Worm (Caenorhabditis elegans): ENCODE results near the gene C08B11.9.
A peak's percentile ranks its signal among the peaks of the same experiment; 100 is the strongest.

The C08B11.9 gene

ce11 chrII:8039416-8039815 is 1.4 kb upstream of the C08B11.9 start, which contains the start of the genes ubh-4 and algn-6 (continued):
- TF ChIP-seq aly-2 (tag; optimal IDR thresholded peaks at IDR 0.05): no peak
- no peak for TF ChIP-seq fos-1 (tag; optimal IDR thresholded peaks at IDR 0.05)

DNA sequence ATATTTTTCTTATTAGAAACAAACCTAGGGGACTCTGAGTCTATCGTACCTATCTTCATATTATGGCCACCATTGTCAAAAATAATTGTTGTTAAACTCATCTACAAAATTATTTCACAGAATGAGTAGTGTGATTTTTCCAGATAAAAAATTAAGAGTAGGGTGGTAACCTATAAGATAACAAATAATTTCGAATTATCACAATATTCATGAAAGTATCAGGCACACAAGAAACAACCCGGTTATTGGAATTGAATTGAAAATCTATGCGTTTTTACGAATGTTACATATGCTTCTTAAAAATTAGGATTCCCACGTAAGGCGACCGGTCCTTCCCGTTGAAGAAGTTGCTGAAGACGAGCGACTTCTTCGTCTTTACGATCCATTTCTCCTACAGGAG is 723 bp downstream of the C08B11.9 start, which contains the start of gene arp-6:
Gene arp-6 (minus strand): TSS at position 101 of the 400 bp plus-strand sequence.
- TF ChIP-seq zag-1 (tag; optimal IDR thresholded peaks at IDR 0.05) (no peak), snpc-4 (tag; optimal IDR thresholded peaks at IDR 0.05) (no peak), spr-3 (GFP tag; optimal IDR thresholded peaks at IDR 0.05) (no peak), ama-1 (optimal IDR thresholded peaks at IDR 0.05) (no peak), jun-1 (tag; optimal IDR thresholded peaks at IDR 0.05) (no peak), nhr-41 (GFP tag; IDR thresholded peaks at IDR 0.05) (no peak), tra-1 (GFP tag; IDR thresholded peaks at IDR 0.05) (no peak), mes-2 (tag; optimal IDR thresholded peaks at IDR 0.05; ENCODE audit: poor library complexity, severe bottlenecking) (no peak), nhr-28 (tag; optimal IDR thresholded peaks at IDR 0.05) (no peak), snpc-1.2 (GFP tag; IDR thresholded peaks at IDR 0.05) (no peak), T20F7.1 (GFP tag; optimal IDR thresholded peaks at IDR 0.05) (no peak)

- TF ChIP-seq ztf-11 (tag; optimal IDR thresholded peaks at IDR 0.05): no peak
- TF ChIP-seq pqm-1 (tag; optimal IDR thresholded peaks at IDR 0.05): no peak
- TF ChIP-seq daf-12 (tag; optimal IDR thresholded peaks at IDR 0.05): no peak
- 0 out of 2 replicates have a peak, but pooled peaks have one; percentile 5 for TF ChIP-seq lin-38 (GFP tag; IDR thresholded peaks at IDR 0.05)
Measured at ce11 chrII:8035667-8036066, 2.3 kb downstream of the C08B11.9 start, which contains the start of gene sap-49. sap-49 (minus strand) TSS chrII:8035767.

ce11 chrII:8034617-8035016 is 3.4 kb downstream of the C08B11.9 start:
- TF ChIP-seq set-16 (GFP tag; IDR thresholded peaks at IDR 0.05) (peak; percentile 79), zip-2 (tag; optimal IDR thresholded peaks at IDR 0.05) (no peak), nhr-42 (GFP tag; IDR thresholded peaks at IDR 0.05) (no peak), duxl-1 (tag; optimal IDR thresholded peaks at IDR 0.05; ENCODE audit: poor library complexity) (no peak), pqm-1 (tag; optimal IDR thresholded peaks at IDR 0.05) (no peak), nhr-111 (GFP tag; optimal IDR thresholded peaks at IDR 0.05) (no peak), ama-1 (optimal IDR thresholded peaks at IDR 0.05) (no peak), nhr-237 (tag; optimal IDR thresholded peaks at IDR 0.05) (no peak), lin-29 (GFP tag; IDR thresholded peaks at IDR 0.05) (0 out of 2 replicates have a peak, but pooled peaks have one; percentile 20), egl-43 (GFP tag; IDR thresholded peaks at IDR 0.05) (no peak), ZK337.2 (GFP tag; IDR thresholded peaks at IDR 0.05) (no peak), attf-4 (tag; optimal IDR thresholded peaks at IDR 0.05) (no peak), nhr-77 (tag; optimal IDR thresholded peaks at IDR 0.05) (no peak)

- TF ChIP-seq zfp-3 (GFP tag; conservative IDR thresholded peaks at IDR 0.05) (no peak), tra-1 (GFP tag; IDR thresholded peaks at IDR 0.05) (peak; percentile 66; the same call in 1 of the 2 replicates), nhr-42 (GFP tag; IDR thresholded peaks at IDR 0.05) (no peak), mdl-1 (tag; optimal IDR thresholded peaks at IDR 0.05) (peak in 1 of 2 experiments; percentile 5), lin-38 (GFP tag; IDR thresholded peaks at IDR 0.05) (no peak), gei-8 (GFP tag; optimal IDR thresholded peaks at IDR 0.05) (no peak), skn-1 (tag; optimal IDR thresholded peaks at IDR 0.05) (no peak), tag-97 (GFP tag; IDR thresholded peaks at IDR 0.05) (no peak), nhr-28 (tag; optimal IDR thresholded peaks at IDR 0.05) (peak; percentile 21), ama-1 (optimal IDR thresholded peaks at IDR 0.05) (peak; percentile 10), hlh-30 (tag; optimal IDR thresholded peaks at IDR 0.05; ENCODE audit: insufficient read depth) (peak; percentile 20), daf-19 (GFP tag; conservative IDR thresholded peaks at IDR 0.05) (no peak), ceh-62 (tag; optimal IDR thresholded peaks at IDR 0.05) (no peak), lin-1 (GFP tag; IDR thresholded peaks at IDR 0.05) (0 out of 2 replicates have a peak, but pooled peaks have one; percentile 26), ceh-20 (GFP tag; IDR thresholded peaks at IDR 0.05) (peak; percentile 68; the same call in 1 of the 2 replicates), lsy-2 (tag; optimal IDR thresholded peaks at IDR 0.05) (no peak), egl-43 (GFP tag; IDR thresholded peaks at IDR 0.05) (no peak), mxl-3 (GFP tag; optimal IDR thresholded peaks at IDR 0.05) (no peak), pha-4 (GFP tag; IDR thresholded peaks at IDR 0.05) (no peak), pha-4 (tag; optimal IDR thresholded peaks at IDR 0.05) (no peak), hif-1 (tag; optimal IDR thresholded peaks at IDR 0.05) (no peak), ceh-82 (tag; optimal IDR thresholded peaks at IDR 0.05) (no peak), php-3 (GFP tag; IDR thresholded peaks at IDR 0.05) (peak; percentile 55), zag-1 (tag; optimal IDR thresholded peaks at IDR 0.05) (no peak)
Measured at ce11 chrII:8034008-8034407, 4.0 kb downstream of the C08B11.9 start.
